Fruit fly (Drosophila melanogaster) Kc167 (cell line): ENCODE results near the gene CG13040.

Experiments
- Myc ChIP-seq: fragments of >200 bp; optimal IDR thresholded peaks from 2 replicates; lab custom pipeline; 2017; ENCODE audit warnings: missing external identifiers
- Sin3A ChIP-seq: fragments of >200 bp; optimal IDR thresholded peaks from 2 replicates; lab custom pipeline; 2018; ENCODE audit warnings: missing external identifiers
- h ChIP-seq: fragments of >200 bp; optimal IDR thresholded peaks from 3 replicates; lab custom pipeline; 2018; ENCODE audit warnings: missing external identifiers
- psq ChIP-seq: fragments of >200 bp; optimal IDR thresholded peaks from 2 replicates; lab custom pipeline; 2017; ENCODE audit warnings: missing external identifiers
- ttk ChIP-seq: sonication (Bioruptor generic); optimal IDR thresholded peaks from 2 replicates; lab custom pipeline; 2017; ENCODE audit warnings: missing external identifiers

- TF ChIP-seq Sin3A (lab: Kevin White, UChicago) = no peak
- TF ChIP-seq ttk = no peak
- no peak for TF ChIP-seq h (lab: Kevin White, UChicago)
- TF ChIP-seq psq = no peak
- no peak for TF ChIP-seq Myc (lab: Kevin White, UChicago)
These were observed 49.4 kb downstream of the CG13040 start, which contains the start of gene CG13065 for dm6 chr3L:16277135-16277534.
